Worm (Caenorhabditis elegans) whole organism, L3 larva: Measurements from ENCODE around the gene ZK632.14.

Source experiments
- ama-1 ChIP-seq: fragments of 150-350 bp; optimal IDR thresholded peaks from 2 replicates; lab custom pipeline; 2018
- ceh-28 ChIP-seq: fragments of 150-350 bp; optimal IDR thresholded peaks from 2 replicates; lab custom pipeline; 2014; ENCODE audit warnings: missing biosample characterization, missing genetic modification reagents, missing genetic modification characterization
- ceh-82 ChIP-seq: fragments of 150-350 bp; optimal IDR thresholded peaks from 2 replicates; lab custom pipeline; 2014; ENCODE audit warnings: missing biosample characterization, missing genetic modification characterization
- jun-1 ChIP-seq: fragments of 150-350 bp; optimal IDR thresholded peaks from 2 replicates; lab custom pipeline; 2014; ENCODE audit warnings: missing biosample characterization, missing genetic modification reagents, missing genetic modification characterization
- lin-39 ChIP-seq: fragments of 150-350 bp; optimal IDR thresholded peaks from 2 replicates; lab custom pipeline; 2018; ENCODE audit warnings: missing biosample characterization, missing genetic modification reagents, missing genetic modification characterization
- nhr-28 ChIP-seq: fragments of 150-350 bp; optimal IDR thresholded peaks from 2 replicates; lab custom pipeline; 2014; ENCODE audit warnings: missing biosample characterization, missing genetic modification characterization
- nhr-77 ChIP-seq: fragments of 150-350 bp; optimal IDR thresholded peaks from 2 replicates; lab custom pipeline; 2014; ENCODE audit warnings: missing biosample characterization, missing genetic modification characterization
- skn-1 ChIP-seq: fragments of 150-350 bp; optimal IDR thresholded peaks from 2 replicates; lab custom pipeline; 2014; ENCODE audit warnings: missing biosample characterization, missing genetic modification characterization
- snpc-4 ChIP-seq: fragments of 150-350 bp; optimal IDR thresholded peaks from 2 replicates; lab custom pipeline; 2014; ENCODE audit warnings: missing biosample characterization, missing genetic modification characterization
- unc-62 ChIP-seq: fragments of 150-350 bp; sonication (generic microtip); optimal IDR thresholded peaks from 4 replicates; lab custom pipeline; 2014; ENCODE audit warnings: missing biosample characterization, missing genetic modification reagents, missing genetic modification characterization
- zag-1 ChIP-seq: fragments of 150-350 bp; optimal IDR thresholded peaks from 2 replicates; lab custom pipeline; 2014; ENCODE audit warnings: missing biosample characterization, missing genetic modification characterization
- ztf-11 ChIP-seq: fragments of 150-350 bp; optimal IDR thresholded peaks from 2 replicates; lab custom pipeline; 2014; ENCODE audit warnings: missing biosample characterization, missing genetic modification characterization

ce11 chrIII:9851547-9851946, 38.3 kb downstream of the ZK632.14 start, which contains the start of gene K11H3.3:
- TF ChIP-seq unc-62 (GFP tag; lab: Kevin White, UChicago) (no peak), nhr-28 (tag; lab: Kevin White, UChicago) (no peak), lin-39 (peak; percentile 49), ztf-11 (no peak), ceh-82 (tag; lab: Kevin White, UChicago) (no peak), nhr-77 (tag; lab: Kevin White, UChicago) (no peak), snpc-4 (tag; lab: Kevin White, UChicago) (no peak), jun-1 (no peak), zag-1 (tag; lab: Kevin White, UChicago) (no peak), ceh-28 (tag; lab: Kevin White, UChicago) (no peak), ama-1 (no peak), skn-1 (tag; lab: Kevin White, UChicago) (no peak)
